Worm (Caenorhabditis elegans): ENCODE data around the gene F09F9.3.

DNA sequence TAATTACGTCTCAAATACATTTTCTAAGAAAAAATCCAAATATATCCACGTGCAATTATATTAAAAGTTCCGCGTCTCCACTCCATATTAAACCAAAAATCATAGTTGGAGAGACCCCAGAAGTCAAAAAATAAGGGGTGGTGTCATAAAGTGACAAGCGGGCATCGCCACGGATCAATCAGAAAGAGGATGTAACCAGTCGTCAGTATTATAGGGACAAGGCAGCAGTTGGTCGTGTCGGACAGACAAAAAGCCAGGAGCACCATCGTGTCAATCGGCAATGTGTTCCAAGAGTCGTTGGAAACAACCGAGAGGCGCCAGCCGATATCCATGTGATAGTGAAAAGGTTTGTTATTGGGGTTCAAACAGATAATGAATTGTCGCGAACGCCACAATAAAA is 44.9 kb downstream of the F09F9.3 start:
- TF ChIP-seq unc-62 (GFP tag; optimal IDR thresholded peaks at IDR 0.05) (no peak), repo-1 (tag; optimal IDR thresholded peaks at IDR 0.05) (no peak)
